Fruit fly (Drosophila melanogaster): ENCODE data around the gene jp.

The jp gene

dm6 chr2L:9613006-9613690, 46.6 kb upstream of the jp start, which contains the start of gene Trx2 (continued):
- TF ChIP-seq Nf-YC (tag; optimal IDR thresholded peaks at IDR 0.05) = peak; percentile 7
- TF ChIP-seq ci (GFP tag; IDR thresholded peaks at IDR 0.05) = peak; percentile 60; the same call in 2 of the 3 replicates
- peak; percentile 12; the same call in 1 of the 2 replicates for TF ChIP-seq Drgx (GFP tag; IDR thresholded peaks at IDR 0.05)
- TF ChIP-seq CG11247 (GFP tag; IDR thresholded peaks at IDR 0.05) = no peak
- peak; percentile 50; the same call in 1 of the 2 replicates for TF ChIP-seq sob (GFP tag; IDR thresholded peaks at IDR 0.05)
- no peak for TF ChIP-seq CG17328 (GFP tag; IDR thresholded peaks at IDR 0.05)
- no peak for TF ChIP-seq CG9876 (GFP tag; optimal IDR thresholded peaks at IDR 0.05)
- TF ChIP-seq Dip2 (GFP tag; IDR thresholded peaks at IDR 0.05) = peak; percentile 88; the same call in 1 of the 2 replicates
- no peak for TF ChIP-seq CG14667 (GFP tag; IDR thresholded peaks at IDR 0.05)
- no peak for TF ChIP-seq CG4707 (GFP tag; optimal IDR thresholded peaks at IDR 0.05)
- no peak for TF ChIP-seq CG30403 (GFP tag; optimal IDR thresholded peaks at IDR 0.05)
- no peak for TF ChIP-seq fd102C (GFP tag; optimal IDR thresholded peaks at IDR 0.05)
- TF ChIP-seq pnt (GFP tag; optimal IDR thresholded peaks at IDR 0.05) = no peak
- no peak; the same call in 1 of the 2 replicates for TF ChIP-seq seq (GFP tag; IDR thresholded peaks at IDR 0.05)
- peak; percentile 50 for TF ChIP-seq CG6854 (GFP tag; optimal IDR thresholded peaks at IDR 0.05)
- TF ChIP-seq Doc3 (GFP tag; IDR thresholded peaks at IDR 0.05; ENCODE audit: partially characterized antibody) = peak; percentile 55; the same call in 2 of the 3 replicates
- TF ChIP-seq chinmo (GFP tag; IDR thresholded peaks at IDR 0.05; ENCODE audit: partially characterized antibody) = peak; percentile 84; the same call in 3 of the 4 replicates
- TF ChIP-seq CG2678 (tag; optimal IDR thresholded peaks at IDR 0.05) = no peak
- no peak for TF ChIP-seq CG18619 (GFP tag; optimal IDR thresholded peaks at IDR 0.05)
- no peak for TF ChIP-seq gsb-n (tag; optimal IDR thresholded peaks at IDR 0.05)
- TF ChIP-seq schlank (tag; optimal IDR thresholded peaks at IDR 0.05) = no peak
- no peak for TF ChIP-seq CG14965 (GFP tag; optimal IDR thresholded peaks at IDR 0.05; ENCODE audit: borderline replicate concordance)
- TF ChIP-seq insv (GFP tag; optimal IDR thresholded peaks at IDR 0.05) = peak in 1 of 2 experiments; percentile 67
- peak; percentile 3 for TF ChIP-seq CG12219 (GFP tag; optimal IDR thresholded peaks at IDR 0.05)
- peak; percentile 65; the same call in 1 of the 2 replicates for TF ChIP-seq vvl (GFP tag; IDR thresholded peaks at IDR 0.05)
- TF ChIP-seq Fer3 (tag; optimal IDR thresholded peaks at IDR 0.05) = no peak
- peak; percentile 61 for TF ChIP-seq caup (GFP tag; optimal IDR thresholded peaks at IDR 0.05; ENCODE audit: severe bottlenecking)
- TF ChIP-seq abd-A (tag; optimal IDR thresholded peaks at IDR 0.05) = peak; percentile 62
- TF ChIP-seq MESR4 (GFP tag; optimal IDR thresholded peaks at IDR 0.05) = peak; percentile 44
- peak; percentile 71 for TF ChIP-seq hbn (GFP tag; IDR thresholded peaks at IDR 0.05; ENCODE audit: partially characterized antibody)
- TF ChIP-seq CG10274 (GFP tag; optimal IDR thresholded peaks at IDR 0.05) = no peak
- TF ChIP-seq da (GFP tag; optimal IDR thresholded peaks at IDR 0.05) = no peak
- TF ChIP-seq amos (GFP tag; IDR thresholded peaks at IDR 0.05; ENCODE audit: partially characterized antibody) = peak; percentile 3; the same call in 1 of the 2 replicates
- TF ChIP-seq Vsx1 (GFP tag; optimal IDR thresholded peaks at IDR 0.05) = peak; percentile 59
- no peak for TF ChIP-seq tgo (GFP tag; IDR thresholded peaks at IDR 0.05)
- TF ChIP-seq HmgZ (tag; optimal IDR thresholded peaks at IDR 0.05) = peak; percentile 12
- peak; percentile 75; the same call in 1 of the 2 replicates for TF ChIP-seq E2f2 (GFP tag; IDR thresholded peaks at IDR 0.05)
- TF ChIP-seq CG3163 (GFP tag; optimal IDR thresholded peaks at IDR 0.05) = no peak
- TF ChIP-seq Chrac-16 (GFP tag; optimal IDR thresholded peaks at IDR 0.05) = no peak
- TF ChIP-seq CG6683 (GFP tag; optimal IDR thresholded peaks at IDR 0.05) = no peak
- TF ChIP-seq CG16815 (GFP tag; optimal IDR thresholded peaks at IDR 0.05) = no peak
- peak; percentile 40 for TF ChIP-seq exex (tag; optimal IDR thresholded peaks at IDR 0.05)
- TF ChIP-seq odd (GFP tag; optimal IDR thresholded peaks at IDR 0.05) = no peak
- TF ChIP-seq CG14860 (GFP tag; IDR thresholded peaks at IDR 0.05; ENCODE audit: partially characterized antibody) = no peak
- peak; percentile 64 for TF ChIP-seq Hand (GFP tag; optimal IDR thresholded peaks at IDR 0.05)
- TF ChIP-seq Trl (optimal IDR thresholded peaks at IDR 0.05) = peak; percentile 76 to 94
- peak; percentile 29 for TF ChIP-seq Trl (GFP tag; optimal IDR thresholded peaks at IDR 0.05)
- no peak for TF ChIP-seq Tbp (GFP tag; optimal IDR thresholded peaks at IDR 0.05)
- no peak for TF ChIP-seq CG12155 (GFP tag; optimal IDR thresholded peaks at IDR 0.05)

All from whole organism, embryonic.